Worm (Caenorhabditis elegans) whole organism, L4 larva: Measurements from ENCODE around the gene Y38H6C.24.

Source experiments
- F44E2.7 ChIP-seq: fragments of 200-800 bp; sonication (Bioruptor generic); IDR thresholded peaks from 2 replicates; pipeline ENCODE4 v2.1.2; 2022; ENCODE audit warnings: missing genetic modification characterization, missing compliant biosample characterization
- F49E8.2 ChIP-seq: sonication (generic microtip); optimal IDR thresholded peaks from 2 replicates; lab custom pipeline; 2016; ENCODE audit warnings: missing compliant biosample characterization, mild to moderate bottlenecking, missing genetic modification characterization, borderline replicate concordance
- Y5F2A.4 ChIP-seq: fragments of 200-800 bp; sonication (Bioruptor generic); optimal IDR thresholded peaks from 2 replicates; lab custom pipeline; 2018; ENCODE audit warnings: mild to moderate bottlenecking, missing genetic modification characterization, missing compliant biosample characterization
- aly-2 ChIP-seq: sonication (generic microtip); optimal IDR thresholded peaks from 2 replicates; lab custom pipeline; 2018; ENCODE audit warnings: missing biosample characterization, missing genetic modification characterization
- egl-27 ChIP-seq: sonication (generic microtip); optimal IDR thresholded peaks from 3 replicates; lab custom pipeline; 2017; ENCODE audit warnings: missing biosample characterization, missing genetic modification reagents, missing genetic modification characterization
- nhr-111 ChIP-seq: fragments of 200-800 bp; sonication (Bioruptor generic); optimal IDR thresholded peaks from 2 replicates; lab custom pipeline; 2018; ENCODE audit warnings: mild to moderate bottlenecking, missing genetic modification characterization, missing compliant biosample characterization
- nhr-237 ChIP-seq: sonication (generic microtip); optimal IDR thresholded peaks from 2 replicates; lab custom pipeline; 2017; ENCODE audit warnings: missing biosample characterization, missing genetic modification characterization
- nhr-28 ChIP-seq: fragments of 150-350 bp; optimal IDR thresholded peaks from 2 replicates; lab custom pipeline; 2014; ENCODE audit warnings: missing biosample characterization, missing genetic modification characterization
- nhr-6 ChIP-seq: fragments of 150-350 bp; optimal IDR thresholded peaks from 2 replicates; lab custom pipeline; 2014; ENCODE audit warnings: missing biosample characterization, missing genetic modification characterization
- saeg-2 ChIP-seq: fragments of 200-800 bp; sonication (Bioruptor generic); IDR thresholded peaks from 2 replicates; pipeline ENCODE4 v1.3.6; 2022; ENCODE audit warnings: missing genetic modification reagents, missing genetic modification characterization, missing compliant biosample characterization
- unc-39 ChIP-seq: sonication (generic microtip); optimal IDR thresholded peaks from 2 replicates; lab custom pipeline; 2017; ENCODE audit warnings: missing biosample characterization, missing genetic modification characterization
- unc-62 ChIP-seq, 3 experiments: fragments of 150-350 bp in 1 of 3; sonication (generic microtip); optimal IDR thresholded peaks in 2 of 3; peaks in 1 of 3; 1 replicate in 1 of 3; 2 replicates in 2 of 3; lab custom pipeline; 2014 to 2017; ENCODE audit warnings: missing biosample characterization in 3 of 3, missing genetic modification characterization in 3 of 3, missing genetic modification reagents in 3 of 3, missing genotype in 1 of 3

DNA sequence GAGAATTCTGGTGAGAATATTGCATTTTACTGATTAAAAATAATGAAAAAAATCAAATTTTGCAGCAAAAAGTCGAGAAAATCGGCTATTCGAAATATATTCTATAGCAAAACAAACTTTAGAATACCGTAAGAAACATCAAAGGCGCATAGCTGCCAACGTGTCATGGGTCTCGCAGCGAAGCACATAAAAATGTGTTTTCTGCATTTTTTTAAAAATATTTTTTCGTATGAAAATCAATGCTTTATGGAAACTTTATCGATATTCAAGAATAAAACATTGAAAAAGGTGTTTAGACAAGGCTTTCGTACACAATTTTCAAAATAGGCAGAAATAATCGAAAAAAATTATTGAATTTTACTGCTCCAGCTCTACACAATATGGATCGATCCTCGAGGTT is 49.7 kb upstream of the Y38H6C.24 start:
- TF ChIP-seq egl-27 (tag; lab: Kevin White, UChicago) (no peak), F44E2.7 (GFP tag; lab: Robert Waterston, UW) (no peak), F49E8.2 (no peak), nhr-111 (GFP tag; lab: Kevin White, UChicago) (no peak), nhr-6 (tag; lab: Kevin White, UChicago) (no peak), unc-39 (tag; lab: Kevin White, UChicago) (no peak), saeg-2 (GFP tag; lab: Robert Waterston, UW) (no peak), nhr-237 (tag; lab: Kevin White, UChicago) (no peak), Y5F2A.4 (GFP tag; lab: Kevin White, UChicago) (no peak), aly-2 (no peak), unc-62 (GFP tag; optimal IDR thresholded peaks at IDR 0.05 in 1 of 2; lab: Kevin White, UChicago) (no peak), unc-62 (tag; optimal IDR thresholded peaks at IDR 0.05; lab: Kevin White, UChicago) (no peak), nhr-28 (no peak)
